Fruit fly (Drosophila melanogaster) whole organism, embryonic: Measurements from ENCODE around the gene CG13482.
A peak's percentile ranks its signal among the peaks of the same experiment; 100 is the strongest.

Experiments
- Atf3 ChIP-seq: fragments of 200-800 bp; sonication (Bioruptor generic); optimal IDR thresholded peaks from 3 replicates; lab custom pipeline; 2016; ENCODE audit warnings: missing biosample characterization, missing genetic modification characterization
- CG10979 ChIP-seq: fragments of 200-800 bp; sonication (Bioruptor generic); optimal IDR thresholded peaks from 2 replicates; lab custom pipeline; 2018; ENCODE audit warnings: missing biosample characterization, mild to moderate bottlenecking, missing genetic modification characterization, moderate library complexity
- CG11093 ChIP-seq: fragments of 200-800 bp; sonication (Bioruptor generic); IDR thresholded peaks from 3 replicates; pipeline ENCODE4 v1.3.6; 2022; ENCODE audit warnings: missing biosample characterization, missing genetic modification characterization
- CG12071 ChIP-seq: fragments of 200-800 bp; sonication (Bioruptor generic); optimal IDR thresholded peaks from 3 replicates; lab custom pipeline; 2018; ENCODE audit warnings: missing biosample characterization, mild to moderate bottlenecking, missing genetic modification characterization
- CG15073 ChIP-seq: fragments of 200-800 bp; sonication (Bioruptor generic); optimal IDR thresholded peaks from 2 replicates; lab custom pipeline; 2016; ENCODE audit warnings: missing biosample characterization, missing genetic modification characterization
- CG15514 ChIP-seq: fragments of 200-800 bp; sonication (Bioruptor generic); optimal IDR thresholded peaks from 3 replicates; lab custom pipeline; 2017; ENCODE audit warnings: missing biosample characterization, missing genetic modification characterization, mild to moderate bottlenecking, moderate library complexity, missing genetic modification reagents
- CG16779 ChIP-seq: fragments of 200-800 bp; sonication (Bioruptor generic); IDR thresholded peaks from 2 replicates; pipeline ENCODE4 v1.3.6; 2022; ENCODE audit warnings: missing biosample characterization, missing genetic modification characterization
- CG17328 ChIP-seq: fragments of 200-800 bp; sonication (Bioruptor generic); IDR thresholded peaks from 2 replicates; pipeline ENCODE4 v1.3.6; 2022; ENCODE audit warnings: missing biosample characterization, missing genetic modification characterization
- CG2129 ChIP-seq: fragments of 200-800 bp; sonication (Bioruptor generic); IDR thresholded peaks from 2 replicates; pipeline ENCODE4 v1.3.6; 2022; ENCODE audit warnings: missing biosample characterization, missing genetic modification characterization; ENCODE audit not compliant: partially characterized antibody
- CG30403 ChIP-seq: fragments of 200-800 bp; sonication (Bioruptor generic); optimal IDR thresholded peaks from 3 replicates; lab custom pipeline; 2016; ENCODE audit warnings: missing biosample characterization, missing genetic modification characterization
- CG3281 ChIP-seq: fragments of 200-800 bp; sonication (Bioruptor generic); optimal IDR thresholded peaks from 3 replicates; lab custom pipeline; 2017; ENCODE audit warnings: missing biosample characterization, mild to moderate bottlenecking, missing genetic modification characterization
- CG3726 ChIP-seq: fragments of 200-800 bp; sonication (Bioruptor generic); IDR thresholded peaks from 3 replicates; pipeline ENCODE4, ENCODE4 v1.3.6; 2022; ENCODE audit warnings: missing biosample characterization, missing genetic modification characterization
- CG4707 ChIP-seq: fragments of 200-800 bp; sonication (Bioruptor generic); optimal IDR thresholded peaks from 2 replicates; lab custom pipeline; 2018; ENCODE audit warnings: missing biosample characterization, mild to moderate bottlenecking, missing genetic modification characterization, moderate library complexity
- CG4730 ChIP-seq: fragments of 200-800 bp; sonication (Bioruptor generic); IDR thresholded peaks from 2 replicates; pipeline ENCODE4 v1.3.6; 2022; ENCODE audit warnings: missing biosample characterization, missing genetic modification characterization
- CG6254 ChIP-seq: fragments of 200-800 bp; sonication (Bioruptor generic); optimal IDR thresholded peaks from 3 replicates; lab custom pipeline; 2017; ENCODE audit warnings: mild to moderate bottlenecking, missing biosample characterization, missing genetic modification reagents, missing genetic modification characterization
- CG6689 ChIP-seq: fragments of 200-800 bp; sonication (Bioruptor generic); IDR thresholded peaks from 2 replicates; pipeline ENCODE4 v1.3.6; 2022; ENCODE audit warnings: missing biosample characterization, missing genetic modification characterization
- CG6854 ChIP-seq: fragments of 200-800 bp; sonication (Bioruptor generic); optimal IDR thresholded peaks from 3 replicates; lab custom pipeline; 2017; ENCODE audit warnings: missing biosample characterization, mild to moderate bottlenecking, missing genetic modification characterization
- CG7839 ChIP-seq: fragments of 200-800 bp; sonication (Bioruptor generic); optimal IDR thresholded peaks from 3 replicates; lab custom pipeline; 2018; ENCODE audit warnings: missing biosample characterization, mild to moderate bottlenecking, missing genetic modification characterization, moderate library complexity
- CG8388 ChIP-seq: fragments of 200-800 bp; sonication (Bioruptor generic); optimal IDR thresholded peaks from 2 replicates; lab custom pipeline; 2019; ENCODE audit warnings: missing biosample characterization, mild to moderate bottlenecking, missing genetic modification characterization, moderate library complexity
- CG9932 ChIP-seq: fragments of 200-800 bp; sonication (Bioruptor generic); IDR thresholded peaks from 2 replicates; pipeline ENCODE4 v1.3.6; 2022; ENCODE audit warnings: missing biosample characterization, missing genetic modification characterization
- Dfd ChIP-seq, 2 experiments: fragments of >200 bp; optimal IDR thresholded peaks; 2 replicates each; lab custom pipeline; 2017; ENCODE audit warnings: missing biosample characterization in 2 of 2, missing genetic modification characterization in 2 of 2
- Dip3 ChIP-seq: fragments of 200-800 bp; sonication (Bioruptor generic); optimal IDR thresholded peaks from 3 replicates; lab custom pipeline; 2016; ENCODE audit warnings: missing biosample characterization, missing genetic modification characterization
- Doc3 ChIP-seq: fragments of 200-800 bp; sonication (Bioruptor generic); IDR thresholded peaks from 3 replicates; pipeline ENCODE4 v1.3.6; 2022; ENCODE audit warnings: missing biosample characterization, missing genetic modification characterization; ENCODE audit not compliant: partially characterized antibody
- E2f2 ChIP-seq: fragments of 200-800 bp; sonication (Bioruptor generic); IDR thresholded peaks from 2 replicates; pipeline ENCODE4 v1.3.6; 2022; ENCODE audit warnings: missing biosample characterization, missing genetic modification characterization
- HLH54F ChIP-seq: fragments of 200-800 bp; sonication (Bioruptor generic); optimal IDR thresholded peaks from 3 replicates; lab custom pipeline; 2016; ENCODE audit warnings: missing biosample characterization, missing genetic modification characterization
- HLHmδ ChIP-seq: fragments of 200-800 bp; sonication (Bioruptor generic); optimal IDR thresholded peaks from 2 replicates; lab custom pipeline; 2018; ENCODE audit warnings: missing biosample characterization, mild to moderate bottlenecking, missing genetic modification characterization, moderate library complexity
- Hr78 ChIP-seq, 2 experiments: fragments of 200-800 bp in 1 of 2; fragments of >200 bp in 1 of 2; sonication (Bioruptor generic) in 1 of 2; optimal IDR thresholded peaks; 2 replicates each; lab custom pipeline; 2017 to 2019; ENCODE audit warnings: missing biosample characterization in 2 of 2, missing genetic modification characterization in 2 of 2, mild to moderate bottlenecking in 1 of 2, moderate library complexity in 1 of 2
- NfI ChIP-seq: fragments of 200-800 bp; sonication (Bioruptor generic); optimal IDR thresholded peaks from 3 replicates; lab custom pipeline; 2018; ENCODE audit warnings: missing biosample characterization, mild to moderate bottlenecking, missing genetic modification characterization, moderate library complexity
- Oaz ChIP-seq: fragments of 200-800 bp; sonication (Bioruptor generic); IDR thresholded peaks from 2 replicates; pipeline ENCODE4 v1.3.6; 2022; ENCODE audit warnings: missing biosample characterization, missing genetic modification characterization
- Spps ChIP-seq: fragments of 200-800 bp; sonication (Bioruptor generic); optimal IDR thresholded peaks from 2 replicates; lab custom pipeline; 2018; ENCODE audit warnings: missing biosample characterization, mild to moderate bottlenecking, missing genetic modification characterization
- ara ChIP-seq: fragments of 200-800 bp; sonication (Bioruptor generic); IDR thresholded peaks from 2 replicates; pipeline ENCODE4 v1.3.6; 2022; ENCODE audit warnings: missing biosample characterization, missing genetic modification characterization
- ato ChIP-seq: fragments of 200-800 bp; sonication (Bioruptor generic); IDR thresholded peaks from 2 replicates; pipeline ENCODE4 v1.3.6; 2022; ENCODE audit warnings: missing biosample characterization, missing genetic modification characterization; ENCODE audit not compliant: partially characterized antibody
- az2 ChIP-seq: fragments of 200-800 bp; sonication (Bioruptor generic); optimal IDR thresholded peaks from 3 replicates; lab custom pipeline; 2016; ENCODE audit warnings: missing biosample characterization, missing genetic modification characterization
- croc ChIP-seq: fragments of 200-800 bp; sonication (Bioruptor generic); conservative IDR thresholded peaks from 3 replicates; pipeline ENCODE4 v1.3.6; 2022; ENCODE audit warnings: missing biosample characterization, missing genetic modification characterization
- danr ChIP-seq: fragments of 200-800 bp; sonication (Bioruptor generic); IDR thresholded peaks from 2 replicates; pipeline ENCODE4 v1.3.6; 2022; ENCODE audit warnings: missing biosample characterization, missing genetic modification characterization
- dpn ChIP-seq, 2 experiments: fragments of 200-800 bp; sonication (Bioruptor generic); optimal IDR thresholded peaks; 3 replicates each; lab custom pipeline; 2016; ENCODE audit warnings: missing biosample characterization in 2 of 2, missing genetic modification characterization in 2 of 2
- ems ChIP-seq: fragments of 200-800 bp; sonication (Bioruptor generic); optimal IDR thresholded peaks from 3 replicates; lab custom pipeline; 2016; ENCODE audit warnings: missing biosample characterization, missing genetic modification characterization
- eve ChIP-seq, 2 experiments: fragments of >200 bp; optimal IDR thresholded peaks; 2 replicates each; lab custom pipeline; 2017; ENCODE audit warnings: missing biosample characterization in 2 of 2, missing genetic modification characterization in 2 of 2
- fd3F ChIP-seq: fragments of 200-800 bp; sonication (Bioruptor generic); optimal IDR thresholded peaks from 2 replicates; lab custom pipeline; 2018; ENCODE audit warnings: missing biosample characterization, mild to moderate bottlenecking, missing genetic modification characterization, moderate library complexity
- insv ChIP-seq, 2 experiments: fragments of 200-800 bp; sonication (Bioruptor generic); optimal IDR thresholded peaks; 3 replicates each; lab custom pipeline; 2016 to 2018; ENCODE audit warnings: missing biosample characterization in 2 of 2, missing genetic modification characterization in 2 of 2
- lov ChIP-seq, 2 experiments: fragments of 200-800 bp in 1 of 2; fragments of >200 bp in 1 of 2; sonication (Bioruptor generic) in 1 of 2; IDR thresholded peaks in 1 of 2; optimal IDR thresholded peaks in 1 of 2; 2 replicates in 1 of 2; 3 replicates in 1 of 2; pipeline versions ENCODE4 v1.3.6 to Lab custom; 2017 to 2022; ENCODE audit warnings: missing biosample characterization in 1 of 2, missing genetic modification characterization in 1 of 2
- nerfin-2 ChIP-seq: fragments of 200-800 bp; sonication (Bioruptor generic); IDR thresholded peaks from 2 replicates; pipeline ENCODE4 v1.3.6; 2022; ENCODE audit warnings: missing biosample characterization, missing genetic modification characterization; ENCODE audit not compliant: partially characterized antibody
- p53 ChIP-seq: fragments of 200-800 bp; sonication (Bioruptor generic); optimal IDR thresholded peaks from 2 replicates; lab custom pipeline; 2016; ENCODE audit warnings: missing biosample characterization, missing genetic modification characterization
- pfk ChIP-seq: fragments of 200-800 bp; sonication (Bioruptor generic); optimal IDR thresholded peaks from 2 replicates; lab custom pipeline; 2018; ENCODE audit warnings: missing biosample characterization, mild to moderate bottlenecking, missing genetic modification characterization, moderate library complexity
- ranshi ChIP-seq: fragments of 200-800 bp; sonication (Bioruptor generic); IDR thresholded peaks from 2 replicates; pipeline ENCODE4 v1.3.6; 2022; ENCODE audit warnings: missing biosample characterization, missing genetic modification characterization
- slp2 ChIP-seq: fragments of 200-800 bp; sonication (Bioruptor generic); optimal IDR thresholded peaks from 2 replicates; lab custom pipeline; 2016; ENCODE audit warnings: missing biosample characterization, missing genetic modification characterization
- sob ChIP-seq: fragments of 200-800 bp; sonication (Bioruptor generic); IDR thresholded peaks from 2 replicates; pipeline ENCODE4 v1.3.6; 2022; ENCODE audit warnings: missing biosample characterization, missing genetic modification characterization
- tgo ChIP-seq: fragments of 200-800 bp; sonication (Bioruptor generic); IDR thresholded peaks from 3 replicates; pipeline ENCODE4 v1.3.6; 2022; ENCODE audit warnings: missing biosample characterization, missing genetic modification characterization
- tup ChIP-seq: fragments of 200-800 bp; sonication (Bioruptor generic); optimal IDR thresholded peaks from 2 replicates; lab custom pipeline; 2016; ENCODE audit warnings: missing biosample characterization, mild to moderate bottlenecking, missing genetic modification characterization, moderate library complexity

The CG13482 gene

DNA sequence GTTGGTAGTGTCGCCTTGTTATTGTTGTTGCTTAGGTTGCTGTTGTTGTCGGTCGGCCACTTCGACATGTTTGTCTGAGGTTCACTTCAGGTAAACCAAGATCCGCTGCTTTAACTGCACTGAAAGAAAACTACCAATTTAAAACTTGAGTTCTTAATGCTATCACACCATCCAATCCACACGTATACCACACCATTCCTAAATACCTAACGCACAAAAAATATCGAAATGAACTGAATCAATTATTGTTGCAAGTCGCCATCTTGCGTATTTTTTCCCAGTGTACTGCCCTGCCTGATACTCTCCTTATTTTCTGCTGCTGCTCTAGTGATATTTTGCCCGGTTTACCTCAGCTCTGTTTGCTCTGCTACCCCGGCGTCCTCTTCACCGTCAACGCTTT, 9.7 kb downstream of the CG13482 start (continued):
- TF ChIP-seq E2f2 = peak; percentile 10; the same call in 1 of the 2 replicates
- TF ChIP-seq p53 (GFP tag; lab: Kevin White, UChicago) = peak; percentile 36
- TF ChIP-seq CG6854 (GFP tag; lab: Kevin White, UChicago) = no peak
- no peak for TF ChIP-seq CG15073
- TF ChIP-seq HLH54F (GFP tag; lab: Kevin White, UChicago) = peak; percentile 49
- peak; percentile 62 for TF ChIP-seq sob (GFP tag; lab: Robert Waterston, UW)
- no peak for TF ChIP-seq nerfin-2 (GFP tag; lab: Robert Waterston, UW)
- 0 out of 2 replicates have a peak, but pooled peaks have one; percentile 40 for TF ChIP-seq CG16779 (GFP tag; lab: Robert Waterston, UW)
- peak; percentile 59 for TF ChIP-seq slp2 (GFP tag; lab: Kevin White, UChicago)
- TF ChIP-seq CG7839 (tag; lab: Kevin White, UChicago) = peak; percentile 73
- peak; percentile 71 for TF ChIP-seq az2 (GFP tag; lab: Kevin White, UChicago)
- no peak for TF ChIP-seq Spps (tag; lab: Kevin White, UChicago)
- peak; percentile 66 for TF ChIP-seq CG8388 (GFP tag; lab: Kevin White, UChicago)
- no peak for TF ChIP-seq ato
- TF ChIP-seq Atf3 (GFP tag; lab: Kevin White, UChicago) = peak; percentile 61
- TF ChIP-seq danr (GFP tag; lab: Robert Waterston, UW) = no peak
- TF ChIP-seq eve (GFP tag; optimal IDR thresholded peaks at IDR 0.05; lab: Kevin White, UChicago) = peak in 1 of 2 experiments; percentile 50
- no peak for TF ChIP-seq pfk (GFP tag; lab: Kevin White, UChicago)
- peak; percentile 68 for TF ChIP-seq CG10979 (tag; lab: Kevin White, UChicago)
- peak; percentile 56 for TF ChIP-seq CG17328
- TF ChIP-seq Dfd (GFP tag; optimal IDR thresholded peaks at IDR 0.05; lab: Kevin White, UChicago) = no peak
- TF ChIP-seq croc (GFP tag; lab: Robert Waterston, UW) = peak; percentile 67
- 0 out of 3 replicates have a peak, but pooled peaks have one; percentile 62 for TF ChIP-seq CG3726 (GFP tag; lab: Robert Waterston, UW)
- TF ChIP-seq ara (GFP tag; lab: Robert Waterston, UW) = peak; percentile 83
- peak; percentile 13 for TF ChIP-seq CG6254 (GFP tag; lab: Kevin White, UChicago)
- peak; percentile 75 for TF ChIP-seq CG6689 (GFP tag; lab: Robert Waterston, UW)
- TF ChIP-seq fd3F (GFP tag; lab: Kevin White, UChicago) = no peak
- peak; percentile 57 for TF ChIP-seq NfI
- TF ChIP-seq CG2129 (GFP tag; lab: Robert Waterston, UW) = no peak
- peak; percentile 32; the same call in 1 of the 2 replicates for TF ChIP-seq CG4730 (GFP tag; lab: Robert Waterston, UW)
- TF ChIP-seq CG30403 (GFP tag; lab: Kevin White, UChicago) = peak; percentile 74
- no peak; the same call in 2 of the 3 replicates for TF ChIP-seq tgo
- TF ChIP-seq ems (GFP tag; lab: Kevin White, UChicago) = peak; percentile 59
- peak; percentile 63 for TF ChIP-seq CG12071 (GFP tag; lab: Kevin White, UChicago)
- peak; percentile 29 for TF ChIP-seq Dip3
- peak; percentile 49 for TF ChIP-seq CG9932 (GFP tag; lab: Robert Waterston, UW)
- no peak for TF ChIP-seq Hr78 (GFP tag; optimal IDR thresholded peaks at IDR 0.05; lab: Kevin White, UChicago)
- TF ChIP-seq Doc3 (GFP tag; lab: Robert Waterston, UW) = no peak
- peak; percentile 10 for TF ChIP-seq tup (GFP tag; lab: Kevin White, UChicago)
- no peak for TF ChIP-seq HLHmδ (GFP tag; lab: Kevin White, UChicago)
- peak; percentile 73 to 76 for TF ChIP-seq dpn (GFP tag; optimal IDR thresholded peaks at IDR 0.05; lab: Kevin White, UChicago)
- no peak for TF ChIP-seq CG4707 (GFP tag; lab: Kevin White, UChicago)
- TF ChIP-seq CG11093 = peak; percentile 65; the same call in 2 of the 3 replicates
- peak; percentile 51 for TF ChIP-seq CG3281 (GFP tag; lab: Kevin White, UChicago)
- TF ChIP-seq CG15514 (GFP tag; lab: Kevin White, UChicago) = peak; percentile 30
- no peak for TF ChIP-seq Oaz (GFP tag; lab: Robert Waterston, UW)
- TF ChIP-seq lov (optimal IDR thresholded peaks at IDR 0.05; lab: Kevin White, UChicago) = no peak
- TF ChIP-seq lov (GFP tag; IDR thresholded peaks at IDR 0.05; lab: Robert Waterston, UW) = 0 out of 3 replicates have a peak, but pooled peaks have one; percentile 51
- TF ChIP-seq ranshi = peak; percentile 66
- no peak for TF ChIP-seq insv (GFP tag; optimal IDR thresholded peaks at IDR 0.05; lab: Kevin White, UChicago)
